Worm (Caenorhabditis elegans): Measurements from ENCODE around the gene chil-3.

chil-3 gene

ce11 chrII:9835958-9836357, 25.3 kb downstream of the chil-3 start:
- no peak for TF ChIP-seq tra-4 (tag; optimal IDR thresholded peaks at IDR 0.05)
- TF ChIP-seq hmg-4 (GFP tag; optimal IDR thresholded peaks at IDR 0.05), result no peak
- no peak for TF ChIP-seq pes-1 (GFP tag; IDR thresholded peaks at IDR 0.05)
- TF ChIP-seq sea-1 (GFP tag; conservative IDR thresholded peaks at IDR 0.05), result no peak
- TF ChIP-seq ama-1 (optimal IDR thresholded peaks at IDR 0.05), result no peak
- TF ChIP-seq tbx-11 (GFP tag; IDR thresholded peaks at IDR 0.05), result no peak
- TF ChIP-seq F13C5.2 (tag; optimal IDR thresholded peaks at IDR 0.05), result no peak
- no peak for TF ChIP-seq B0310.2 (tag; optimal IDR thresholded peaks at IDR 0.05)
- no peak for TF ChIP-seq flt-1 (GFP tag; IDR thresholded peaks at IDR 0.05)
- TF ChIP-seq hnd-1 (tag; optimal IDR thresholded peaks at IDR 0.05), result no peak
- no peak for TF ChIP-seq tbx-37 (GFP tag; conservative IDR thresholded peaks at IDR 0.05)
- TF ChIP-seq ets-7 (tag; optimal IDR thresholded peaks at IDR 0.05), result no peak

- TF ChIP-seq pes-1 (GFP tag; IDR thresholded peaks at IDR 0.05) (no peak), aly-1 (tag; optimal IDR thresholded peaks at IDR 0.05) (no peak), tbx-37 (GFP tag; conservative IDR thresholded peaks at IDR 0.05) (no peak), ets-7 (tag; optimal IDR thresholded peaks at IDR 0.05) (no peak), B0310.2 (tag; optimal IDR thresholded peaks at IDR 0.05) (no peak), scrt-1 (GFP tag; IDR thresholded peaks at IDR 0.05) (no peak), sea-1 (GFP tag; conservative IDR thresholded peaks at IDR 0.05) (no peak), ceh-13 (GFP tag; optimal IDR thresholded peaks at IDR 0.05) (no peak), flt-1 (GFP tag; IDR thresholded peaks at IDR 0.05) (no peak), hmbx-1 (tag; optimal IDR thresholded peaks at IDR 0.05) (no peak), hnd-1 (tag; optimal IDR thresholded peaks at IDR 0.05) (no peak), tra-4 (tag; optimal IDR thresholded peaks at IDR 0.05) (no peak), tbx-11 (GFP tag; IDR thresholded peaks at IDR 0.05) (no peak), F13C5.2 (tag; optimal IDR thresholded peaks at IDR 0.05) (no peak), ama-1 (optimal IDR thresholded peaks at IDR 0.05) (no peak), hmg-4 (GFP tag; optimal IDR thresholded peaks at IDR 0.05) (no peak), ceh-36 (tag; optimal IDR thresholded peaks at IDR 0.05) (no peak)
Measured at ce11 chrII:9834921-9835320, 26.4 kb downstream of the chil-3 start, which contains the start of gene arrd-5. Gene arrd-5 (plus strand): TSS chrII:9835221.

ce11 chrII:9833855-9834254, 27.4 kb downstream of the chil-3 start, which contains the start of gene ZK938.3:
Gene ZK938.3 (minus strand): TSS chrII:9833955.
- TF ChIP-seq hnd-1 (tag; optimal IDR thresholded peaks at IDR 0.05), result no peak
- TF ChIP-seq ceh-36 (tag; optimal IDR thresholded peaks at IDR 0.05), result no peak
- TF ChIP-seq tra-4 (tag; optimal IDR thresholded peaks at IDR 0.05), result no peak
- no peak for TF ChIP-seq hmg-4 (GFP tag; optimal IDR thresholded peaks at IDR 0.05)
- no peak for TF ChIP-seq ama-1 (optimal IDR thresholded peaks at IDR 0.05)
- TF ChIP-seq F13C5.2 (tag; optimal IDR thresholded peaks at IDR 0.05), result no peak
- TF ChIP-seq tbx-11 (GFP tag; IDR thresholded peaks at IDR 0.05), result no peak
- no peak for TF ChIP-seq hmbx-1 (tag; optimal IDR thresholded peaks at IDR 0.05)
- TF ChIP-seq sea-1 (GFP tag; conservative IDR thresholded peaks at IDR 0.05), result no peak

- TF ChIP-seq aly-1 (tag; optimal IDR thresholded peaks at IDR 0.05) (no peak), pes-1 (GFP tag; IDR thresholded peaks at IDR 0.05) (no peak), hnd-1 (tag; optimal IDR thresholded peaks at IDR 0.05) (no peak), hmg-4 (GFP tag; optimal IDR thresholded peaks at IDR 0.05) (no peak), sea-1 (GFP tag; conservative IDR thresholded peaks at IDR 0.05) (no peak), ceh-13 (GFP tag; optimal IDR thresholded peaks at IDR 0.05) (no peak), B0310.2 (tag; optimal IDR thresholded peaks at IDR 0.05) (no peak), tbx-11 (GFP tag; IDR thresholded peaks at IDR 0.05) (no peak), scrt-1 (GFP tag; IDR thresholded peaks at IDR 0.05) (no peak), tra-4 (tag; optimal IDR thresholded peaks at IDR 0.05) (no peak), F13C5.2 (tag; optimal IDR thresholded peaks at IDR 0.05) (no peak), ceh-36 (tag; optimal IDR thresholded peaks at IDR 0.05) (no peak), flt-1 (GFP tag; IDR thresholded peaks at IDR 0.05) (no peak), ama-1 (optimal IDR thresholded peaks at IDR 0.05) (no peak), tbx-37 (GFP tag; conservative IDR thresholded peaks at IDR 0.05) (no peak), ets-7 (tag; optimal IDR thresholded peaks at IDR 0.05) (no peak)
Measured at ce11 chrII:9831033-9831432, 30.3 kb downstream of the chil-3 start, which contains the start of gene ZK938.12. Gene ZK938.12 (plus strand): TSS chrII:9831333.

- TF ChIP-seq ets-7 (tag; optimal IDR thresholded peaks at IDR 0.05), result no peak
- no peak for TF ChIP-seq ama-1 (optimal IDR thresholded peaks at IDR 0.05)
- no peak for TF ChIP-seq pes-1 (GFP tag; IDR thresholded peaks at IDR 0.05)
- no peak for TF ChIP-seq tbx-11 (GFP tag; IDR thresholded peaks at IDR 0.05)
- TF ChIP-seq tra-4 (tag; optimal IDR thresholded peaks at IDR 0.05), result no peak
- TF ChIP-seq ceh-13 (GFP tag; optimal IDR thresholded peaks at IDR 0.05), result no peak
- TF ChIP-seq scrt-1 (GFP tag; IDR thresholded peaks at IDR 0.05), result no peak
- no peak for TF ChIP-seq B0310.2 (tag; optimal IDR thresholded peaks at IDR 0.05)
- TF ChIP-seq hmbx-1 (tag; optimal IDR thresholded peaks at IDR 0.05), result no peak
- no peak for TF ChIP-seq aly-1 (tag; optimal IDR thresholded peaks at IDR 0.05)
Measured at ce11 chrII:9829108-9829507, 32.2 kb downstream of the chil-3 start, which contains the start of gene ZK938.1. Gene ZK938.1 (plus strand): TSS chrII:9829408.

- TF ChIP-seq tbx-11 (GFP tag; IDR thresholded peaks at IDR 0.05) (no peak), hmg-4 (GFP tag; optimal IDR thresholded peaks at IDR 0.05) (no peak), sea-1 (GFP tag; conservative IDR thresholded peaks at IDR 0.05) (no peak), flt-1 (GFP tag; IDR thresholded peaks at IDR 0.05) (no peak), tra-4 (tag; optimal IDR thresholded peaks at IDR 0.05) (no peak), B0310.2 (tag; optimal IDR thresholded peaks at IDR 0.05) (no peak)
Measured at ce11 chrII:9828502-9828901, 32.8 kb downstream of the chil-3 start.

ce11 chrII:9827852-9828251, 33.4 kb downstream of the chil-3 start, which contains the start of gene eyg-1:
Gene eyg-1 (minus strand): TSS chrII:9827952.
- TF ChIP-seq ceh-36 (tag; optimal IDR thresholded peaks at IDR 0.05) (no peak), tbx-37 (GFP tag; conservative IDR thresholded peaks at IDR 0.05) (no peak), sea-1 (GFP tag; conservative IDR thresholded peaks at IDR 0.05) (no peak), hnd-1 (tag; optimal IDR thresholded peaks at IDR 0.05) (no peak), F13C5.2 (tag; optimal IDR thresholded peaks at IDR 0.05) (no peak), B0310.2 (tag; optimal IDR thresholded peaks at IDR 0.05) (no peak), hmg-4 (GFP tag; optimal IDR thresholded peaks at IDR 0.05) (no peak), scrt-1 (GFP tag; IDR thresholded peaks at IDR 0.05) (no peak), ceh-13 (GFP tag; optimal IDR thresholded peaks at IDR 0.05) (no peak), pes-1 (GFP tag; IDR thresholded peaks at IDR 0.05) (no peak), tbx-11 (GFP tag; IDR thresholded peaks at IDR 0.05) (no peak), ama-1 (optimal IDR thresholded peaks at IDR 0.05) (no peak), aly-1 (tag; optimal IDR thresholded peaks at IDR 0.05) (no peak), flt-1 (GFP tag; IDR thresholded peaks at IDR 0.05) (no peak), hmbx-1 (tag; optimal IDR thresholded peaks at IDR 0.05) (no peak), ets-7 (tag; optimal IDR thresholded peaks at IDR 0.05) (no peak), tra-4 (tag; optimal IDR thresholded peaks at IDR 0.05) (no peak)

All from whole organism, early embryonic.